Fruit fly (Drosophila melanogaster) whole organism, embryonic: ENCODE data around the gene TyrRII.
A peak's percentile ranks its signal among the peaks of the same experiment; 100 is the strongest.

Source experiments
- B-H1 ChIP-seq: fragments of 200-800 bp; sonication (Bioruptor generic); IDR thresholded peaks from 3 replicates; pipeline ENCODE4 v1.3.6; 2022; ENCODE audit warnings: missing biosample characterization, missing genetic modification characterization
- Bteb2 ChIP-seq: fragments of 200-800 bp; sonication (Bioruptor generic); optimal IDR thresholded peaks from 2 replicates; lab custom pipeline; 2016; ENCODE audit warnings: missing biosample characterization, missing genetic modification characterization
- CG10209 ChIP-seq: fragments of 200-800 bp; sonication (Bioruptor generic); optimal IDR thresholded peaks from 3 replicates; lab custom pipeline; 2017; ENCODE audit warnings: missing biosample characterization, mild to moderate bottlenecking, missing genetic modification characterization, missing genetic modification reagents
- CG10431 ChIP-seq: fragments of 200-800 bp; sonication (Bioruptor generic); optimal IDR thresholded peaks from 3 replicates; lab custom pipeline; 2018; ENCODE audit warnings: missing biosample characterization, mild to moderate bottlenecking, missing genetic modification characterization
- CG10565 ChIP-seq: fragments of 200-800 bp; sonication (Bioruptor generic); optimal IDR thresholded peaks from 3 replicates; lab custom pipeline; 2016; ENCODE audit warnings: missing biosample characterization, mild to moderate bottlenecking, missing genetic modification characterization
- CG11456 ChIP-seq: fragments of 200-800 bp; sonication (Bioruptor generic); IDR thresholded peaks from 3 replicates; pipeline ENCODE4 v1.3.6; 2022; ENCODE audit warnings: missing biosample characterization, missing genetic modification characterization
- CG14014 ChIP-seq: fragments of 200-800 bp; sonication (Bioruptor generic); IDR thresholded peaks from 2 replicates; pipeline ENCODE4 v1.3.6; 2022; ENCODE audit warnings: missing biosample characterization, missing genetic modification characterization
- CG15514 ChIP-seq: fragments of 200-800 bp; sonication (Bioruptor generic); optimal IDR thresholded peaks from 3 replicates; lab custom pipeline; 2017; ENCODE audit warnings: missing biosample characterization, missing genetic modification characterization, mild to moderate bottlenecking, moderate library complexity, missing genetic modification reagents
- CG7745 ChIP-seq: fragments of 200-800 bp; sonication (Bioruptor generic); optimal IDR thresholded peaks from 2 replicates; lab custom pipeline; 2018; ENCODE audit warnings: missing biosample characterization, mild to moderate bottlenecking, missing genetic modification characterization, moderate library complexity
- CG9876 ChIP-seq: fragments of 200-800 bp; sonication (Bioruptor generic); optimal IDR thresholded peaks from 2 replicates; lab custom pipeline; 2016; ENCODE audit warnings: missing biosample characterization, missing genetic modification characterization
- D19A ChIP-seq: fragments of 200-800 bp; optimal IDR thresholded peaks from 3 replicates; lab custom pipeline; 2019; ENCODE audit warnings: missing biosample characterization, mild to moderate bottlenecking, missing genetic modification characterization, moderate library complexity
- D19B ChIP-seq: fragments of 200-800 bp; sonication (Bioruptor generic); optimal IDR thresholded peaks from 2 replicates; lab custom pipeline; 2017; ENCODE audit warnings: missing biosample characterization, mild to moderate bottlenecking, missing genetic modification characterization
- Drgx ChIP-seq: fragments of 200-800 bp; sonication (Bioruptor generic); IDR thresholded peaks from 2 replicates; pipeline ENCODE4 v1.3.6; 2022; ENCODE audit warnings: missing biosample characterization, missing genetic modification characterization
- Eip74EF ChIP-seq, 2 experiments: fragments of 200-800 bp in 1 of 2; fragments of >200 bp in 1 of 2; sonication (Bioruptor generic) in 1 of 2; optimal IDR thresholded peaks; 2 replicates each; lab custom pipeline; 2017 to 2019; ENCODE audit warnings: missing biosample characterization in 2 of 2, missing genetic modification characterization in 2 of 2, mild to moderate bottlenecking in 1 of 2, moderate library complexity in 1 of 2
- Ets65A ChIP-seq: fragments of 200-800 bp; sonication (Bioruptor generic); peaks from one replicate; lab custom pipeline; 2016; ENCODE audit warnings: missing biosample characterization, missing genetic modification characterization
- Fer1 ChIP-seq: fragments of 200-800 bp; sonication (Bioruptor generic); optimal IDR thresholded peaks from 2 replicates; lab custom pipeline; 2017; ENCODE audit warnings: missing biosample characterization, mild to moderate bottlenecking, missing genetic modification characterization
- Nf-YB ChIP-seq: fragments of 200-800 bp; sonication (Bioruptor generic); optimal IDR thresholded peaks from 3 replicates; lab custom pipeline; 2019; ENCODE audit warnings: missing biosample characterization, mild to moderate bottlenecking, missing genetic modification characterization, moderate library complexity
- Opbp ChIP-seq: fragments of 200-800 bp; sonication (Bioruptor generic); IDR thresholded peaks from 3 replicates; pipeline ENCODE4 v1.3.6; 2022; ENCODE audit warnings: missing biosample characterization, missing genetic modification characterization; ENCODE audit not compliant: partially characterized antibody
- Pdp1 ChIP-seq, 2 experiments: fragments of 200-800 bp; sonication (Bioruptor generic); optimal IDR thresholded peaks; 3 replicates each; lab custom pipeline; 2016; ENCODE audit warnings: missing biosample characterization in 2 of 2, missing genetic modification characterization in 2 of 2, mild to moderate bottlenecking in 1 of 2, moderate library complexity in 1 of 2
- Vsx1 ChIP-seq: fragments of 200-800 bp; sonication (Bioruptor generic); optimal IDR thresholded peaks from 2 replicates; lab custom pipeline; 2017; ENCODE audit warnings: missing biosample characterization, mild to moderate bottlenecking, missing genetic modification characterization, missing genetic modification reagents
- ac ChIP-seq: fragments of 200-800 bp; sonication (Bioruptor generic); optimal IDR thresholded peaks from 3 replicates; lab custom pipeline; 2017; ENCODE audit warnings: missing biosample characterization, mild to moderate bottlenecking, missing genetic modification characterization
- ase ChIP-seq: fragments of 200-800 bp; sonication (Bioruptor generic); IDR thresholded peaks from 3 replicates; pipeline ENCODE4 v1.3.6; 2022; ENCODE audit warnings: missing biosample characterization, missing genetic modification characterization
- bsh ChIP-seq, 2 experiments: fragments of 200-800 bp; sonication (Bioruptor generic); optimal IDR thresholded peaks; 2 replicates each; lab custom pipeline; 2017 to 2018; ENCODE audit warnings: mild to moderate bottlenecking in 2 of 2, missing biosample characterization in 2 of 2, missing genetic modification characterization in 2 of 2, moderate library complexity in 1 of 2
- cad ChIP-seq: fragments of >200 bp; optimal IDR thresholded peaks from 2 replicates; lab custom pipeline; 2017; ENCODE audit warnings: missing biosample characterization, missing genetic modification characterization
- cato ChIP-seq: fragments of 200-800 bp; sonication (Bioruptor generic); optimal IDR thresholded peaks from 2 replicates; lab custom pipeline; 2016; ENCODE audit warnings: missing biosample characterization, missing genetic modification characterization, borderline replicate concordance
- corto ChIP-seq: fragments of 200-800 bp; sonication (Bioruptor generic); optimal IDR thresholded peaks from 2 replicates; lab custom pipeline; 2016; ENCODE audit warnings: missing biosample characterization, mild to moderate bottlenecking, missing genetic modification characterization, moderate library complexity
- ems ChIP-seq: fragments of 200-800 bp; sonication (Bioruptor generic); optimal IDR thresholded peaks from 3 replicates; lab custom pipeline; 2016; ENCODE audit warnings: missing biosample characterization, missing genetic modification characterization
- gcm ChIP-seq: fragments of 200-800 bp; sonication (Bioruptor generic); optimal IDR thresholded peaks from 2 replicates; lab custom pipeline; 2019; ENCODE audit warnings: missing biosample characterization, mild to moderate bottlenecking, missing genetic modification characterization, moderate library complexity
- grn ChIP-seq: fragments of 200-800 bp; sonication (Bioruptor generic); optimal IDR thresholded peaks from 3 replicates; lab custom pipeline; 2017; ENCODE audit warnings: missing biosample characterization, missing genetic modification characterization
- her ChIP-seq: fragments of 200-800 bp; sonication (Bioruptor generic); optimal IDR thresholded peaks from 2 replicates; lab custom pipeline; 2016; ENCODE audit warnings: missing biosample characterization, missing genetic modification characterization
- lab ChIP-seq: fragments of 200-800 bp; sonication (Bioruptor generic); optimal IDR thresholded peaks from 3 replicates; lab custom pipeline; 2017; ENCODE audit warnings: missing biosample characterization, missing genetic modification characterization, mild to moderate bottlenecking, moderate library complexity, missing genetic modification reagents
- mirr ChIP-seq: fragments of 200-800 bp; sonication (Bioruptor generic); optimal IDR thresholded peaks from 3 replicates; lab custom pipeline; 2018; ENCODE audit warnings: missing biosample characterization, mild to moderate bottlenecking, missing genetic modification characterization
- nom ChIP-seq: fragments of 200-800 bp; sonication (Bioruptor generic); optimal IDR thresholded peaks from 2 replicates; lab custom pipeline; 2017; ENCODE audit warnings: missing biosample characterization, missing genetic modification characterization, mild to moderate bottlenecking, moderate library complexity, missing genetic modification reagents
- org-1 ChIP-seq: fragments of 200-800 bp; sonication (Bioruptor generic); optimal IDR thresholded peaks from 2 replicates; lab custom pipeline; 2017; ENCODE audit warnings: missing biosample characterization, missing genetic modification characterization
- pfk ChIP-seq: fragments of 200-800 bp; sonication (Bioruptor generic); optimal IDR thresholded peaks from 2 replicates; lab custom pipeline; 2018; ENCODE audit warnings: missing biosample characterization, mild to moderate bottlenecking, missing genetic modification characterization, moderate library complexity
- pita ChIP-seq: fragments of 200-800 bp; sonication (Bioruptor generic); optimal IDR thresholded peaks from 2 replicates; lab custom pipeline; 2017; ENCODE audit warnings: missing biosample characterization, mild to moderate bottlenecking, missing genetic modification characterization
- pnt ChIP-seq: fragments of 200-800 bp; sonication (Bioruptor generic); optimal IDR thresholded peaks from 3 replicates; lab custom pipeline; 2016; ENCODE audit warnings: missing biosample characterization, missing genetic modification characterization
- psq ChIP-seq: fragments of 200-800 bp; sonication (Bioruptor generic); optimal IDR thresholded peaks from 2 replicates; lab custom pipeline; 2017; ENCODE audit warnings: missing biosample characterization, missing genetic modification characterization
- salm ChIP-seq: fragments of 200-800 bp; sonication (Bioruptor generic); optimal IDR thresholded peaks from 2 replicates; lab custom pipeline; 2018; ENCODE audit warnings: missing biosample characterization, mild to moderate bottlenecking, missing genetic modification characterization
- sens ChIP-seq: fragments of 200-800 bp; sonication (Bioruptor generic); peaks from one replicate; lab custom pipeline; 2016; ENCODE audit warnings: missing biosample characterization, missing genetic modification characterization
- sim ChIP-seq: fragments of 200-800 bp; sonication (Bioruptor generic); IDR thresholded peaks from 2 replicates; pipeline ENCODE4 v1.3.6; 2022; ENCODE audit warnings: missing biosample characterization, missing genetic modification characterization
- slbo ChIP-seq: fragments of 200-800 bp; sonication (Bioruptor generic); IDR thresholded peaks from 2 replicates; pipeline ENCODE4 v1.3.6; 2022; ENCODE audit warnings: missing biosample characterization, missing genetic modification characterization
- ssp ChIP-seq: fragments of 200-800 bp; sonication (Bioruptor generic); IDR thresholded peaks from 2 replicates; pipeline ENCODE4 v1.3.6; 2022; ENCODE audit warnings: missing biosample characterization, missing genetic modification characterization
- twi ChIP-seq: fragments of 200-800 bp; optimal IDR thresholded peaks from 2 replicates; lab custom pipeline; 2019; ENCODE audit warnings: missing biosample characterization, mild to moderate bottlenecking, missing genetic modification characterization, moderate library complexity

The TyrRII gene

dm6 chr3R:17701131-17701593 lies 35.2 kb upstream of the TyrRII start (continued):
- TF ChIP-seq twi (tag; lab: Kevin White, UChicago) (no peak), Eip74EF (GFP tag; optimal IDR thresholded peaks at IDR 0.05; lab: Kevin White, UChicago) (no peak), her (no peak), pfk (peak; percentile 58), slbo (GFP tag; lab: Robert Waterston, UW) (peak; percentile 18; the same call in 1 of the 2 replicates), cato (GFP tag; lab: Kevin White, UChicago) (no peak), CG7745 (no peak), CG10565 (no peak), B-H1 (no peak), pita (GFP tag; lab: Kevin White, UChicago) (no peak), Pdp1 (GFP tag; optimal IDR thresholded peaks at IDR 0.05; lab: Kevin White, UChicago) (peak in 1 of 2 experiments; percentile 40), lab (no peak), ase (GFP tag; lab: Robert Waterston, UW) (no peak), CG15514 (GFP tag; lab: Kevin White, UChicago) (no peak), org-1 (GFP tag; lab: Kevin White, UChicago) (no peak), ems (peak; percentile 11), mirr (no peak), Fer1 (no peak), Ets65A (GFP tag; lab: Kevin White, UChicago) (peak; percentile 24), CG14014 (GFP tag; lab: Robert Waterston, UW) (no peak), grn (GFP tag; lab: Kevin White, UChicago) (peak; percentile 75), salm (no peak), nom (GFP tag; lab: Kevin White, UChicago) (no peak), Vsx1 (GFP tag; lab: Kevin White, UChicago) (no peak), CG10431 (GFP tag; lab: Kevin White, UChicago) (no peak), pnt (GFP tag; lab: Kevin White, UChicago) (no peak), CG9876 (no peak), CG11456 (GFP tag; lab: Robert Waterston, UW) (no peak), sens (GFP tag; lab: Kevin White, UChicago) (peak; percentile 83), Opbp (GFP tag; lab: Robert Waterston, UW) (0 out of 3 replicates have a peak, but pooled peaks have one; percentile 1), ac (GFP tag; lab: Kevin White, UChicago) (no peak), ssp (GFP tag; lab: Robert Waterston, UW) (no peak), sim (GFP tag; lab: Robert Waterston, UW) (no peak), Nf-YB (GFP tag; lab: Kevin White, UChicago) (no peak), D19B (GFP tag; lab: Kevin White, UChicago) (no peak)

dm6 chr3R:17701971-17702845 lies 34.2 kb upstream of the TyrRII start:
- TF ChIP-seq psq (GFP tag; lab: Kevin White, UChicago) = peak; percentile 10
- peak; percentile 55; the same call in 1 of the 2 replicates for TF ChIP-seq Drgx (GFP tag; lab: Robert Waterston, UW)
- TF ChIP-seq CG10209 (GFP tag; lab: Kevin White, UChicago) = no peak
- TF ChIP-seq gcm (GFP tag; lab: Kevin White, UChicago) = peak; percentile 59
- TF ChIP-seq cad (GFP tag; lab: Kevin White, UChicago) = peak; percentile 35
- peak in 1 of 2 experiments; percentile 62 for TF ChIP-seq bsh (GFP tag; optimal IDR thresholded peaks at IDR 0.05; lab: Kevin White, UChicago)
- TF ChIP-seq Bteb2 (GFP tag; lab: Kevin White, UChicago) = no peak
- TF ChIP-seq D19A (tag; lab: Kevin White, UChicago) = peak; percentile 59
- TF ChIP-seq corto (GFP tag; lab: Kevin White, UChicago) = peak; percentile 21
- peak; percentile 33 for TF ChIP-seq nom (GFP tag; lab: Kevin White, UChicago)
